Fruit fly (Drosophila melanogaster) S2 (cell line): ENCODE results near the gene CG33331.

Experiments
- CG8478 ChIP-seq: fragments of >200 bp; optimal IDR thresholded peaks from 2 replicates; lab custom pipeline; 2018
- CTCF ChIP-seq, 2 experiments: fragments of >200 bp; optimal IDR thresholded peaks; 2 replicates each; lab custom pipeline; 2018

The CG33331 gene

dm6 chr3R:14893791-14894782 lies 7.8 kb downstream of the CG33331 start, which contains the start of gene Dph2:
Dph2 (minus strand) TSS chr3R:14893954.
- TF ChIP-seq CG8478 (no peak), CTCF (optimal IDR thresholded peaks at IDR 0.05; lab: Kevin White, UChicago) (peak; percentile 5 to 50)

- TF ChIP-seq CTCF (optimal IDR thresholded peaks at IDR 0.05; lab: Kevin White, UChicago), result no peak
- no peak for TF ChIP-seq CG8478
Observed at dm6 chr3R:14894783-14894883, 8.4 kb downstream of the CG33331 start, which contains the start of gene CG14860. CG14860 (plus strand) TSS chr3R:14894784.

DNA sequence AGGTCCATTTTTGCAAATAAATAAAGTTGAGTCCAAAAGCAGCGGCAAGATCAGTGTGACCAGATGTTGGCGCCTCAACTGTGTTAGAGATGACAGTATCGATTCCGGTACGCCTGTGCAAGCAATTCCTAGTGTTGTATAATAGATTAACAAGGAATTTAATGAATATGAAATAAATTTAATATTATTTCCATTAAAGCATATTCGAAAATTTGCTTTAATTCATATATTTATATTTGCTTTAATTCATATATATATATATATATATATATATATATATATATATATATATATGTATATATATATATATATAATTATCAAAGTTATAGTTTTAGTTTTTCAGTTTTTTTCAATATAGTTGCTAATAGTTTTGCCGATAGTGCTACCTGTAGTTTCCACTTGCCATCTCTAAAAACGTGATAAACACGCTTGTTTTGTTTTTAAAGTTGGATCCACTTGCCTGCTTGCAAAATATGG lies 12.1 kb downstream of the CG33331 start, which contains the start of the genes Nup93-2 and CG3817:
Gene Nup93-2 (minus strand): TSS at position 93 of the 477 bp plus-strand sequence.
Gene CG3817 (plus strand): TSS at position 460 of the 477 bp plus-strand sequence.
- TF ChIP-seq CG8478, result no peak
- no peak for TF ChIP-seq CTCF (optimal IDR thresholded peaks at IDR 0.05; lab: Kevin White, UChicago)

dm6 chr3R:14900177-14900576 lies 13.9 kb downstream of the CG33331 start, which contains the start of gene VhaPPA1-2:
VhaPPA1-2 (minus strand) TSS chr3R:14900277.
- TF ChIP-seq CG8478, result no peak
- no peak for TF ChIP-seq CTCF (optimal IDR thresholded peaks at IDR 0.05; lab: Kevin White, UChicago)

DNA sequence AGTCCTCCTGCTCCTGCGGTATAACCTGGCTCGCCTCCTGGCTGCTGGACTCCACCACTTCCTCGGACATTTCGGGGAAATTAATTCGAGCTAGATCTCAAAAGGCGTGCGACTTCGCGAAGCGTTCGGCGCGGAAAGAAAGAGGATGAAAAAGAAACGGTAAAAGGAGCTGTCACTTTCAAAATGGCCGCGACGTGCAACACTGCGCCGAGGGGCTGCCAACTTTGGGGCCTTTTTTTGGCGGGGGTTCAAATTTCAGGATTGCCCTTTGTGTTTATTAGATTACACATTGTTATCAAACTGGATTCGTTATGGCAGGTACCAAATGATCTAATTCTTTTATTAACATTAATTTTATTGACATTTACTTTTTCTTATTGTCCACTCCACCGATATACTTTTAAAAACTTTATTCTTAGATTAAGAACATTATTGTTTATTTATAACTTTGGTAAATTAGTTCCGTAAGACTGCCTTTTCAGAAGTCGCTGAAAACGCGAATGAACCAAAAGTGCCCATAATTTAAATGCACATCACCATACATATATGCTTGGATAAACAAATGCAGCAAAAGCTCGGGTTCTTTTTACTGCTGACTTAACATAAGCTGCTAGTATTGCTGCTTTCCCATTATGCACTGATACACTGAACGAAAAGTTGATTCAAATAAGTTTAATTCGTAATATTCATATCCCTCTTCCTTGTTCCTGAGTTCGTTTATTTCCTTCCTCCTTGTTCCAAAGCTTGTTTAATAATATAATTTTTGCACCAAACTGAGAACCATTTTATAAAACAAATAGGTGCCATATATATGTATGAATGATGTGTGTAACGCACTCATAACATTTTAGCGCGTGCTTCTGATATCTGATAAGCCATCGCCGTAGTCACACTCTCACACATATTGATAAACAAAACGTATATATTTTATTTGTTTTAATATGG lies 15.4 kb downstream of the CG33331 start, which contains the start of gene RpS5b:
Gene RpS5b (minus strand): TSS at position 156 of the 945 bp plus-strand sequence.
- TF ChIP-seq CG8478 (no peak), CTCF (optimal IDR thresholded peaks at IDR 0.05; lab: Kevin White, UChicago) (no peak)

DNA sequence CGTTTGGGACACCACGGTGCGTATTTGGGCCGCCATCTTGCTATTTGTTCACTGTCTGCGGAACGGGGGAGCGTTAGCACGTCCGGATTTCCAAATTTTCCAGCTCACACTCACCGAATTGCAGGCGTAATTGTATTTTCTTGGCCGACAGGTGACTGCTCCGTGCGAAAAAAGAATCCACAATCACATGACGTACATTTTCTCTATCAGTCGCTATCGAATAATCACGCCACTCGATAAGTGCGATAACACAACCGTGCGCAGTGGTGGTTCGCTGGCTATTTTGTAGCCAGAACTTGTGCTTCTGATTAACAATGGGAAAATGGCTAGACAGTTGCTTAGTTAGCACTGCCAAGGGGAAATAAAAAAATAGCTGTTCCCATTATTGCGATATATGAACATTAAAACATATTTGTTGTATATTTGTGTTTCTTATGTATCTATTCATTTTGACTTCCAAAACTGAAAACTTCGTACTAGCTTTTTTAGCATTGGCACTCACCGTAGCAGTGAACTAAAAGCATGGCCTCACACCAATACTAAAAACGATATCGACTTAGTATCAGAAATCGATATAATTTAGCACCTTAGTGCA lies 17.7 kb downstream of the CG33331 start, which contains the start of gene VhaPPA1-1:
Gene VhaPPA1-1 (minus strand): TSS at position 225 of the 595 bp plus-strand sequence.
- peak; percentile 7 to 15 for TF ChIP-seq CTCF (optimal IDR thresholded peaks at IDR 0.05; lab: Kevin White, UChicago)
- TF ChIP-seq CG8478, result no peak

- no peak for TF ChIP-seq CTCF (optimal IDR thresholded peaks at IDR 0.05; lab: Kevin White, UChicago)
Observed at dm6 chr3R:14912449-14912987, 26.3 kb downstream of the CG33331 start.

- TF ChIP-seq CG8478 (no peak), CTCF (optimal IDR thresholded peaks at IDR 0.05; lab: Kevin White, UChicago) (no peak)
Observed at dm6 chr3R:14917927-14918829, 31.9 kb downstream of the CG33331 start, which contains the start of gene Sdr. Sdr (plus strand) TSS chr3R:14918628.
